Worm (Caenorhabditis elegans) whole organism, midembryonic: ENCODE results near the gene C10E2.1.

Experiments used
- ref-1 ChIP-seq: fragments of 200-800 bp; sonication (Bioruptor generic); conservative IDR thresholded peaks from 2 replicates; pipeline ENCODE4 v1.3.6; 2022; ENCODE audit warnings: missing genetic modification reagents, missing genetic modification characterization, missing compliant biosample characterization
- ztf-29 ChIP-seq: fragments of 200-800 bp; sonication (Bioruptor generic); IDR thresholded peaks from 2 replicates; pipeline ENCODE4 v1.3.6; 2022; ENCODE audit warnings: missing genetic modification reagents, missing genetic modification characterization, missing compliant biosample characterization

- TF ChIP-seq ztf-29 (no peak), ref-1 (GFP tag; lab: Robert Waterston, UW) (no peak)
Observed at ce11 chrX:16744940-16745339, 17.7 kb upstream of the C10E2.1 start, which contains the start of gene C10E2.2.
